Fruit fly (Drosophila melanogaster): ENCODE measurements around the gene sl.

The sl gene

dm6 chrX:16323063-16323462, 27.1 kb upstream of the sl start, which contains the start of the genes CG9917 and CG32579 (continued):
- TF ChIP-seq Dbx (GFP tag; IDR thresholded peaks at IDR 0.05), result no peak
- TF ChIP-seq CG12659 (GFP tag; optimal IDR thresholded peaks at IDR 0.05), result peak; percentile 56
- TF ChIP-seq hb (GFP tag; IDR thresholded peaks at IDR 0.05; ENCODE audit: partially characterized antibody), result peak; percentile 81
- TF ChIP-seq Fer1 (GFP tag; optimal IDR thresholded peaks at IDR 0.05), result peak; percentile 13
- TF ChIP-seq Hmx (GFP tag; optimal IDR thresholded peaks at IDR 0.05), result no peak
- peak; percentile 45 for TF ChIP-seq CG12769 (tag; optimal IDR thresholded peaks at IDR 0.05)
- peak; percentile 47; the same call in 1 of the 3 replicates for TF ChIP-seq row (GFP tag; IDR thresholded peaks at IDR 0.05)
- no peak for TF ChIP-seq vfl (GFP tag; optimal IDR thresholded peaks at IDR 0.05)
- peak; percentile 63 for TF ChIP-seq sna (GFP tag; IDR thresholded peaks at IDR 0.05; ENCODE audit: partially characterized antibody)
- TF ChIP-seq CG3847 (GFP tag; IDR thresholded peaks at IDR 0.05), result 0 out of 2 replicates have a peak, but pooled peaks have one; percentile 19
- TF ChIP-seq Pdp1 (GFP tag; optimal IDR thresholded peaks at IDR 0.05), result peak in 1 of 2 experiments; percentile 6
- no peak for TF ChIP-seq CG11723 (GFP tag; optimal IDR thresholded peaks at IDR 0.05)
- TF ChIP-seq CG15011 (GFP tag; optimal IDR thresholded peaks at IDR 0.05), result no peak
- TF ChIP-seq vnd (GFP tag; IDR thresholded peaks at IDR 0.05; ENCODE audit: partially characterized antibody), result peak; percentile 65; the same call in 2 of the 3 replicates
- TF ChIP-seq CG8478 (optimal IDR thresholded peaks at IDR 0.05), result no peak
- no peak for TF ChIP-seq ab (GFP tag; optimal IDR thresholded peaks at IDR 0.05)
- peak; percentile 23 for TF ChIP-seq zen (tag; optimal IDR thresholded peaks at IDR 0.05)
- peak; percentile 7 for TF ChIP-seq sug (tag; optimal IDR thresholded peaks at IDR 0.05)
- peak; percentile 70 for TF ChIP-seq stwl (tag; optimal IDR thresholded peaks at IDR 0.05)
- no peak for TF ChIP-seq Chrac-16 (GFP tag; optimal IDR thresholded peaks at IDR 0.05)
- peak; percentile 28 for TF ChIP-seq CG4617 (GFP tag; optimal IDR thresholded peaks at IDR 0.05; ENCODE audit: borderline replicate concordance)
- TF ChIP-seq Sox102F (GFP tag; optimal IDR thresholded peaks at IDR 0.05), result no peak
- no peak for TF ChIP-seq CG9876 (GFP tag; optimal IDR thresholded peaks at IDR 0.05)
- no peak for TF ChIP-seq salm (tag; optimal IDR thresholded peaks at IDR 0.05)
- no peak for TF ChIP-seq Bdp1 (GFP tag; optimal IDR thresholded peaks at IDR 0.05)
- peak; percentile 7 for TF ChIP-seq B-H2 (GFP tag; optimal IDR thresholded peaks at IDR 0.05)
- TF ChIP-seq E2f2 (GFP tag; IDR thresholded peaks at IDR 0.05), result peak; percentile 66
- TF ChIP-seq MESR4 (GFP tag; optimal IDR thresholded peaks at IDR 0.05), result peak; percentile 34
- peak; percentile 10 for TF ChIP-seq CoRest (tag; optimal IDR thresholded peaks at IDR 0.05)
- TF ChIP-seq CG11093 (GFP tag; IDR thresholded peaks at IDR 0.05), result no peak
- TF ChIP-seq cg (GFP tag; optimal IDR thresholded peaks at IDR 0.05), result no peak
- TF ChIP-seq twi (tag; optimal IDR thresholded peaks at IDR 0.05), result no peak
- peak; percentile 34; the same call in 1 of the 2 replicates for TF ChIP-seq NFAT (GFP tag; IDR thresholded peaks at IDR 0.05)
- no peak for TF ChIP-seq pnt (GFP tag; optimal IDR thresholded peaks at IDR 0.05)
- TF ChIP-seq nmo (GFP tag; optimal IDR thresholded peaks at IDR 0.05), result no peak
- peak; percentile 5 for TF ChIP-seq CG14710 (tag; optimal IDR thresholded peaks at IDR 0.05)
- TF ChIP-seq HLH4C (GFP tag; IDR thresholded peaks at IDR 0.05; ENCODE audit: partially characterized antibody), result peak; percentile 82
- peak; percentile 77 for TF ChIP-seq Dll (GFP tag; IDR thresholded peaks at IDR 0.05; ENCODE audit: partially characterized antibody)
- TF ChIP-seq CG2116 (GFP tag; optimal IDR thresholded peaks at IDR 0.05), result peak; percentile 96
- TF ChIP-seq BEAF-32 (GFP tag; optimal IDR thresholded peaks at IDR 0.05), result peak; percentile 76
- TF ChIP-seq C15 (GFP tag; IDR thresholded peaks at IDR 0.05), result no peak
- no peak for TF ChIP-seq E2f1 (GFP tag; IDR thresholded peaks at IDR 0.05)
- TF ChIP-seq cato (GFP tag; optimal IDR thresholded peaks at IDR 0.05; ENCODE audit: borderline replicate concordance), result no peak
- peak; percentile 81 for TF ChIP-seq CG34224 (GFP tag; IDR thresholded peaks at IDR 0.05; ENCODE audit: partially characterized antibody)
- TF ChIP-seq CG15601 (tag; optimal IDR thresholded peaks at IDR 0.05), result no peak
- TF ChIP-seq CG15514 (GFP tag; optimal IDR thresholded peaks at IDR 0.05), result peak; percentile 99
- TF ChIP-seq CG14860 (GFP tag; IDR thresholded peaks at IDR 0.05; ENCODE audit: partially characterized antibody), result peak; percentile 68; the same call in 2 of the 3 replicates
- TF ChIP-seq Dp (GFP tag; optimal IDR thresholded peaks at IDR 0.05), result peak; percentile 62
- peak; percentile 25 for TF ChIP-seq CG1603 (tag; optimal IDR thresholded peaks at IDR 0.05)

Measured in whole organism, embryonic.